Worm (Caenorhabditis elegans) whole organism, L2 larva: ENCODE results near the gene K07B1.4.

Experiments used
- C34F6.9 ChIP-seq: fragments of 150-350 bp; optimal IDR thresholded peaks from 2 replicates; lab custom pipeline; 2014; ENCODE audit warnings: missing biosample characterization, missing genetic modification characterization
- F13H6.1 ChIP-seq: sonication (generic microtip); optimal IDR thresholded peaks from 2 replicates; lab custom pipeline; 2016; ENCODE audit warnings: missing genetic modification characterization, missing compliant biosample characterization
- R02D3.7 ChIP-seq: fragments of 150-350 bp; optimal IDR thresholded peaks from 2 replicates; lab custom pipeline; 2014; ENCODE audit warnings: missing biosample characterization, missing genetic modification characterization
- Y55F3AM.14 ChIP-seq: fragments of 200-800 bp; sonication (Bioruptor generic); optimal IDR thresholded peaks from 2 replicates; lab custom pipeline; 2018; ENCODE audit warnings: mild to moderate bottlenecking, missing genetic modification characterization, missing compliant biosample characterization
- ZK546.5 ChIP-seq: sonication (generic microtip); optimal IDR thresholded peaks from 2 replicates; lab custom pipeline; 2017; ENCODE audit warnings: missing biosample characterization, missing genetic modification characterization
- alr-1 ChIP-seq: fragments of 150-350 bp; optimal IDR thresholded peaks from 2 replicates; lab custom pipeline; 2014; ENCODE audit warnings: missing biosample characterization, missing genetic modification characterization
- aly-2 ChIP-seq: fragments of 150-350 bp; optimal IDR thresholded peaks from 2 replicates; lab custom pipeline; 2014; ENCODE audit warnings: missing biosample characterization, missing genetic modification characterization
- ama-1 ChIP-seq: fragments of 150-350 bp; optimal IDR thresholded peaks from 2 replicates; lab custom pipeline; 2018; ENCODE audit warnings: inconsistent platforms
- blmp-1 ChIP-seq: sonication (generic microtip); optimal IDR thresholded peaks from 2 replicates; lab custom pipeline; 2017; ENCODE audit warnings: missing genetic modification characterization, mild to moderate bottlenecking, missing compliant biosample characterization, antibody characterized with exemption, moderate library complexity; ENCODE audit not compliant: insufficient read depth
- ceh-16 ChIP-seq: fragments of 150-350 bp; optimal IDR thresholded peaks from 2 replicates; lab custom pipeline; 2014; ENCODE audit warnings: missing biosample characterization, missing genetic modification characterization
- ceh-82 ChIP-seq: fragments of 150-350 bp; optimal IDR thresholded peaks from 2 replicates; lab custom pipeline; 2014; ENCODE audit warnings: missing biosample characterization, missing genetic modification characterization
- crh-2 ChIP-seq: sonication (generic microtip); optimal IDR thresholded peaks from 2 replicates; lab custom pipeline; 2017; ENCODE audit warnings: missing biosample characterization, missing genetic modification characterization
- dmd-4 ChIP-seq: sonication (generic microtip); optimal IDR thresholded peaks from 2 replicates; lab custom pipeline; 2017; ENCODE audit warnings: missing biosample characterization, missing genetic modification characterization
- egl-27 ChIP-seq: sonication (generic microtip); optimal IDR thresholded peaks from 3 replicates; lab custom pipeline; 2017; ENCODE audit warnings: missing biosample characterization, missing genetic modification reagents, missing genetic modification characterization
- elt-1 ChIP-seq: fragments of 150-350 bp; optimal IDR thresholded peaks from 2 replicates; lab custom pipeline; 2014; ENCODE audit warnings: missing biosample characterization, missing genetic modification characterization
- elt-3 ChIP-seq: sonication (generic microtip); optimal IDR thresholded peaks from 2 replicates; lab custom pipeline; 2017; ENCODE audit warnings: missing biosample characterization, missing genetic modification characterization
- fos-1 ChIP-seq: fragments of 150-350 bp; optimal IDR thresholded peaks from 2 replicates; lab custom pipeline; 2014; ENCODE audit warnings: missing biosample characterization, missing genetic modification characterization
- gmeb-1 ChIP-seq: fragments of 150-350 bp; optimal IDR thresholded peaks from 2 replicates; lab custom pipeline; 2014; ENCODE audit warnings: missing biosample characterization, missing genetic modification characterization
- lin-11 ChIP-seq: fragments of 150-350 bp; sonication (generic microtip); optimal IDR thresholded peaks from 2 replicates; lab custom pipeline; 2014; ENCODE audit warnings: missing biosample characterization, missing genetic modification characterization, inconsistent platforms, mixed read lengths
- lin-13 ChIP-seq: fragments of 150-350 bp; optimal IDR thresholded peaks from 2 replicates; lab custom pipeline; 2014; ENCODE audit warnings: missing biosample characterization, missing genetic modification reagents, missing genetic modification characterization
- lin-39 ChIP-seq: fragments of 150-350 bp; optimal IDR thresholded peaks from 2 replicates; lab custom pipeline; 2014; ENCODE audit warnings: missing biosample characterization, missing genetic modification reagents, missing genetic modification characterization
- lsy-2 ChIP-seq, 2 experiments: fragments of 150-350 bp in 1 of 2; sonication (generic microtip) in 1 of 2; optimal IDR thresholded peaks; 2 replicates each; lab custom pipeline; 2014 to 2017; ENCODE audit warnings: missing biosample characterization in 2 of 2, missing genetic modification characterization in 2 of 2
- mab-5 ChIP-seq: fragments of 150-350 bp; optimal IDR thresholded peaks from 2 replicates; lab custom pipeline; 2014; ENCODE audit warnings: missing biosample characterization, missing genetic modification characterization
- mbf-1 ChIP-seq: sonication (generic microtip); optimal IDR thresholded peaks from 2 replicates; lab custom pipeline; 2017; ENCODE audit warnings: missing biosample characterization, missing genetic modification characterization
- mdl-1 ChIP-seq, 2 experiments: fragments of 150-350 bp in 1 of 2; sonication (generic microtip) in 1 of 2; optimal IDR thresholded peaks; 2 replicates each; lab custom pipeline; 2017; ENCODE audit warnings: missing biosample characterization in 2 of 2, missing genetic modification characterization in 2 of 2
- nhr-10 ChIP-seq: sonication (generic microtip); optimal IDR thresholded peaks from 2 replicates; lab custom pipeline; 2017; ENCODE audit warnings: missing biosample characterization, missing genetic modification characterization
- nhr-11 ChIP-seq: fragments of 150-350 bp; optimal IDR thresholded peaks from 2 replicates; lab custom pipeline; 2014; ENCODE audit warnings: missing biosample characterization, missing genetic modification characterization
- nhr-12 ChIP-seq: fragments of 150-350 bp; optimal IDR thresholded peaks from 2 replicates; lab custom pipeline; 2014; ENCODE audit warnings: missing biosample characterization, missing genetic modification characterization
- nhr-129 ChIP-seq: fragments of 150-350 bp; optimal IDR thresholded peaks from 2 replicates; lab custom pipeline; 2014; ENCODE audit warnings: missing biosample characterization, missing genetic modification characterization
- nhr-21 ChIP-seq: fragments of 150-350 bp; optimal IDR thresholded peaks from 2 replicates; lab custom pipeline; 2014; ENCODE audit warnings: missing biosample characterization, missing genetic modification characterization
- nhr-23 ChIP-seq: fragments of 150-350 bp; optimal IDR thresholded peaks from 2 replicates; lab custom pipeline; 2014; ENCODE audit warnings: missing biosample characterization, missing genetic modification reagents, missing genetic modification characterization
- nhr-237 ChIP-seq: fragments of 150-350 bp; optimal IDR thresholded peaks from 2 replicates; lab custom pipeline; 2014; ENCODE audit warnings: missing biosample characterization, missing genetic modification characterization
- nhr-25 ChIP-seq: fragments of 150-350 bp; sonication (generic microtip); optimal IDR thresholded peaks from 3 replicates; lab custom pipeline; 2014; ENCODE audit warnings: missing biosample characterization, missing genetic modification characterization
- nhr-6 ChIP-seq: fragments of 150-350 bp; optimal IDR thresholded peaks from 2 replicates; lab custom pipeline; 2014; ENCODE audit warnings: missing biosample characterization, missing genetic modification characterization
- nhr-77 ChIP-seq: fragments of 150-350 bp; optimal IDR thresholded peaks from 2 replicates; lab custom pipeline; 2014; ENCODE audit warnings: missing biosample characterization, missing genetic modification characterization
- peb-1 ChIP-seq: fragments of 150-350 bp; optimal IDR thresholded peaks from 2 replicates; lab custom pipeline; 2014; ENCODE audit warnings: missing biosample characterization, missing genetic modification characterization
- sem-4 ChIP-seq: fragments of 150-350 bp; optimal IDR thresholded peaks from 2 replicates; lab custom pipeline; 2014; ENCODE audit warnings: missing biosample characterization, missing genetic modification reagents, missing genetic modification characterization
- skn-1 ChIP-seq: sonication (generic microtip); optimal IDR thresholded peaks from 2 replicates; lab custom pipeline; 2017; ENCODE audit warnings: missing biosample characterization, missing genetic modification characterization
- sma-3 ChIP-seq: sonication (generic microtip); optimal IDR thresholded peaks from 2 replicates; lab custom pipeline; 2016; ENCODE audit warnings: missing genetic modification reagents, missing genetic modification characterization, missing compliant biosample characterization
- sma-9 ChIP-seq, 2 experiments: fragments of 150-350 bp in 1 of 2; sonication (generic microtip) in 1 of 2; optimal IDR thresholded peaks; 2 replicates each; lab custom pipeline; 2014 to 2016; ENCODE audit warnings: missing genetic modification characterization in 2 of 2, mild to moderate bottlenecking in 1 of 2, missing biosample characterization in 1 of 2, missing compliant biosample characterization in 1 of 2, missing genetic modification reagents in 1 of 2, moderate library complexity in 1 of 2
- snpc-4 ChIP-seq: fragments of 150-350 bp; optimal IDR thresholded peaks from 2 replicates; lab custom pipeline; 2014; ENCODE audit warnings: missing biosample characterization, missing genetic modification characterization
- unc-39 ChIP-seq: fragments of 150-350 bp; optimal IDR thresholded peaks from 2 replicates; lab custom pipeline; 2014; ENCODE audit warnings: missing biosample characterization, missing genetic modification characterization
- unc-55 ChIP-seq: fragments of 150-350 bp; sonication (generic microtip); optimal IDR thresholded peaks from 3 replicates; lab custom pipeline; 2014; ENCODE audit warnings: missing biosample characterization, missing genetic modification reagents, missing genetic modification characterization
- unc-62 ChIP-seq: fragments of 150-350 bp; optimal IDR thresholded peaks from 2 replicates; lab custom pipeline; 2014; ENCODE audit warnings: missing biosample characterization, missing genetic modification reagents, missing genetic modification characterization
- zag-1 ChIP-seq: fragments of 150-350 bp; optimal IDR thresholded peaks from 2 replicates; lab custom pipeline; 2014; ENCODE audit warnings: missing biosample characterization, missing genetic modification characterization
- ztf-1 ChIP-seq: fragments of 200-800 bp; sonication (Bioruptor generic); conservative IDR thresholded peaks from 2 replicates; pipeline ENCODE4 v1.3.6; 2022; ENCODE audit warnings: missing genetic modification characterization, missing compliant biosample characterization
- ztf-11 ChIP-seq: sonication (generic microtip); optimal IDR thresholded peaks from 2 replicates; lab custom pipeline; 2017; ENCODE audit warnings: missing biosample characterization, missing genetic modification characterization
- ztf-4 ChIP-seq: fragments of 150-350 bp; optimal IDR thresholded peaks from 2 replicates; lab custom pipeline; 2014; ENCODE audit warnings: missing biosample characterization, missing genetic modification characterization

Gene K07B1.4

DNA sequence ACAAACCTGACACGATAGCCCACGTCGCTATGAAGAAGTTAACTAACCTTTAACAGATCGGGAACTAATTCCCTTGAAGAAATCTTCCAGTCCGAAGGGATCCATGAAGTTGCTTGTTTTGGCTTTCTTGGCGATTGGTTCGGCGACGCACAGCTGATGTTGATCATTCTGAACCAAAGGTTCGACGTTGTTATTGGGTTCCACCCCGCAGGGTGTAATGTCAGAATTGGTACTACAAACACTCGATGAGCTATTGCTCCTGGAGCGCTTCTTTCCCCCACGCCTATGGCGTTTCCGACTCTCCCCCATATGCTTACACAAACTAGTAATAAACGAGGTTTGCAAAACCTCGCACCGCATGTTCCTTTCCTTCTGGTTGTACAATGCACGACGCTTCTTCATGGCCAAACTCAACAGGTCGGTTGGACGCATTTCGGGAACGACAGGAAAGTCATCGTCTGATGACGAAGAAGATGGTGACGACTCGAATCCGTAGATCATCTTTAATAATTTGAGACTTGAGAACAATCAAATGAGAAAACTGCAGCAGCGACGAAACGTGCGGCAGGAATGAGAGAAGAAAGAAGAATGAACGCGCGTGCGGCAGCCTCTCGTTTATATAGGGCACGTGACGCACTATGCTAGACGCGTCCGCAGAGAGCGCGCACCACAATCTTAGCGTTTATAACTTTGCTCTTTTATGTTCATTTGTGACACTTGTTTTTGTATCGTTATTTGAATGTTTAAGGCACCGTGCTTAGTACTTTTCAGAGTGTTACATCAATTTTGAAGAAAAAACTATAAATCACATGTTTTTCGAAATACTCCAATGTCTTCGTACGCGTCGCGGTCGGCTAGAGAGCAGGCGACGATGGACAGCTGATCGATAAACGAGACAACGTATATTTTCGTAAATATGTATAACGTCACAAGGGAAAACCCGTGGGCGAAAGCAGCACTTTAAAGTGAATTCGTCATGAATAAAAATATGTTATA, 15.2 kb downstream of the K07B1.4 start, which contains the start of gene tos-1:
Gene tos-1 (minus strand): TSS at position 575 of the 996 bp plus-strand sequence.
- TF ChIP-seq R02D3.7 (peak; percentile 64), ZK546.5 (tag; lab: Kevin White, UChicago) (peak; percentile 70), aly-2 (tag; lab: Kevin White, UChicago) (peak; percentile 43), nhr-23 (tag; lab: Kevin White, UChicago) (peak; percentile 30), C34F6.9 (tag; lab: Kevin White, UChicago) (peak; percentile 99), sma-3 (peak; percentile 100), nhr-21 (peak; percentile 98), ztf-4 (peak; percentile 91), nhr-10 (peak; percentile 86), gmeb-1 (tag; lab: Kevin White, UChicago) (peak; percentile 92), dmd-4 (tag; lab: Kevin White, UChicago) (no peak), elt-3 (tag; lab: Kevin White, UChicago) (no peak), ceh-82 (peak; percentile 82), F13H6.1 (tag; lab: Kevin White, UChicago) (peak; percentile 99), lsy-2 (tag; optimal IDR thresholded peaks at IDR 0.05; lab: Kevin White, UChicago) (peak; percentile 91 to 95), ceh-16 (tag; lab: Kevin White, UChicago) (peak; percentile 61), skn-1 (tag; lab: Kevin White, UChicago) (no peak), unc-39 (tag; lab: Kevin White, UChicago) (peak; percentile 51), ztf-1 (GFP tag; lab: Robert Waterston, UW) (peak; percentile 94; the same call in 1 of the 2 replicates), lin-11 (tag; lab: Kevin White, UChicago) (peak; percentile 74), crh-2 (peak; percentile 98), blmp-1 (tag; lab: Kevin White, UChicago) (peak; percentile 89), Y55F3AM.14 (GFP tag; lab: Kevin White, UChicago) (peak; percentile 98), alr-1 (tag; lab: Kevin White, UChicago) (no peak), elt-1 (tag; lab: Kevin White, UChicago) (no peak), nhr-77 (tag; lab: Kevin White, UChicago) (peak; percentile 88), nhr-129 (tag; lab: Kevin White, UChicago) (peak; percentile 95), ztf-11 (tag; lab: Kevin White, UChicago) (peak; percentile 32), mab-5 (peak; percentile 96), peb-1 (tag; lab: Kevin White, UChicago) (no peak), egl-27 (tag; lab: Kevin White, UChicago) (peak; percentile 95), lin-13 (GFP tag; lab: Kevin White, UChicago) (peak; percentile 93), sem-4 (peak; percentile 96), lin-39 (peak; percentile 59), sma-9 (GFP tag; optimal IDR thresholded peaks at IDR 0.05; lab: Kevin White, UChicago) (peak; percentile 90), sma-9 (tag; optimal IDR thresholded peaks at IDR 0.05; lab: Kevin White, UChicago) (no peak), mbf-1 (tag; lab: Kevin White, UChicago) (no peak), nhr-25 (peak; percentile 98), nhr-12 (tag; lab: Kevin White, UChicago) (no peak), nhr-6 (peak; percentile 96), snpc-4 (tag; lab: Kevin White, UChicago) (peak; percentile 50), zag-1 (tag; lab: Kevin White, UChicago) (peak; percentile 94), fos-1 (tag; lab: Kevin White, UChicago) (peak; percentile 95), mdl-1 (tag; optimal IDR thresholded peaks at IDR 0.05; lab: Kevin White, UChicago) (peak; percentile 98 to 99), nhr-237 (tag; lab: Kevin White, UChicago) (peak; percentile 71), unc-62 (peak; percentile 74), unc-55 (GFP tag; lab: Kevin White, UChicago) (peak; percentile 91), nhr-11 (peak; percentile 79), ama-1 (lab: Kevin White, UChicago) (peak; percentile 99)
